Worm (Caenorhabditis elegans): Measurements from ENCODE around the gene R07E3.1.

The R07E3.1 gene

ce11 chrX:10340986-10341385, at the start of gene R07E3.1:
R07E3.1 (minus strand) TSS chrX:10341161.
- TF ChIP-seq lsy-2 (tag; optimal IDR thresholded peaks at IDR 0.05) (no peak), mdl-1 (tag; optimal IDR thresholded peaks at IDR 0.05) (no peak), egl-27 (tag; optimal IDR thresholded peaks at IDR 0.05) (no peak), spr-3 (GFP tag; optimal IDR thresholded peaks at IDR 0.05) (no peak), dmd-8 (GFP tag; IDR thresholded peaks at IDR 0.05) (no peak), ceh-32 (tag; optimal IDR thresholded peaks at IDR 0.05; ENCODE audit: poor library complexity) (no peak), hlh-30 (tag; optimal IDR thresholded peaks at IDR 0.05; ENCODE audit: insufficient read depth) (peak; percentile 43), madf-9 (GFP tag; conservative IDR thresholded peaks at IDR 0.05) (no peak), ZK546.5 (tag; optimal IDR thresholded peaks at IDR 0.05) (no peak), arid-1 (GFP tag; conservative IDR thresholded peaks at IDR 0.05) (no peak), ceh-62 (tag; optimal IDR thresholded peaks at IDR 0.05) (no peak), mes-2 (tag; optimal IDR thresholded peaks at IDR 0.05; ENCODE audit: poor library complexity, severe bottlenecking) (no peak), nhr-102 (tag; optimal IDR thresholded peaks at IDR 0.05) (no peak), ZK337.2 (GFP tag; IDR thresholded peaks at IDR 0.05) (no peak), R02D3.7 (tag; optimal IDR thresholded peaks at IDR 0.05) (no peak), tag-97 (GFP tag; IDR thresholded peaks at IDR 0.05) (no peak), set-16 (GFP tag; IDR thresholded peaks at IDR 0.05) (no peak), zip-11 (GFP tag; IDR thresholded peaks at IDR 0.05) (no peak), skn-1 (tag; optimal IDR thresholded peaks at IDR 0.05) (no peak), nhr-41 (GFP tag; IDR thresholded peaks at IDR 0.05) (no peak), rbr-2 (tag; optimal IDR thresholded peaks at IDR 0.05) (no peak), attf-4 (tag; optimal IDR thresholded peaks at IDR 0.05) (no peak), madf-5 (GFP tag; IDR thresholded peaks at IDR 0.05) (no peak), ces-1 (GFP tag; optimal IDR thresholded peaks at IDR 0.05) (no peak), nhr-10 (tag; optimal IDR thresholded peaks at IDR 0.05) (no peak), pqm-1 (tag; optimal IDR thresholded peaks at IDR 0.05) (peak; percentile 49), ztf-7 (tag; optimal IDR thresholded peaks at IDR 0.05) (peak; percentile 69), nhr-28 (tag; optimal IDR thresholded peaks at IDR 0.05) (peak; percentile 53), D1046.2 (GFP tag; IDR thresholded peaks at IDR 0.05) (no peak), dve-1 (tag; optimal IDR thresholded peaks at IDR 0.05; ENCODE audit: insufficient read depth) (peak; percentile 71), hlh-11 (tag; optimal IDR thresholded peaks at IDR 0.05) (peak; percentile 49), pha-4 (GFP tag; IDR thresholded peaks at IDR 0.05) (no peak), pha-4 (tag; optimal IDR thresholded peaks at IDR 0.05) (no peak), aly-2 (tag; optimal IDR thresholded peaks at IDR 0.05) (no peak), lin-15B (tag; optimal IDR thresholded peaks at IDR 0.05) (no peak), nhr-42 (GFP tag; IDR thresholded peaks at IDR 0.05) (no peak), nhr-76 (tag; optimal IDR thresholded peaks at IDR 0.05) (no peak), dmd-6 (GFP tag; IDR thresholded peaks at IDR 0.05) (peak; percentile 57), T26A8.4 (GFP tag; IDR thresholded peaks at IDR 0.05) (no peak), nhr-111 (GFP tag; optimal IDR thresholded peaks at IDR 0.05) (no peak), F37D6.2 (tag; optimal IDR thresholded peaks at IDR 0.05) (no peak), F26F4.8 (GFP tag; conservative IDR thresholded peaks at IDR 0.05) (no peak), egl-43 (GFP tag; IDR thresholded peaks at IDR 0.05) (no peak), zfp-2 (tag; optimal IDR thresholded peaks at IDR 0.05) (no peak), daf-16 (GFP tag; optimal IDR thresholded peaks at IDR 0.05) (no peak), daf-16 (tag; optimal IDR thresholded peaks at IDR 0.05) (peak; percentile 88), Y105C5A.15 (GFP tag; IDR thresholded peaks at IDR 0.05) (no peak), nhr-25 (tag; optimal IDR thresholded peaks at IDR 0.05; ENCODE audit: borderline replicate concordance, insufficient read depth) (no peak), vab-7 (GFP tag; IDR thresholded peaks at IDR 0.05) (no peak), mxl-2 (GFP tag; conservative IDR thresholded peaks at IDR 0.05) (no peak), F49E8.2 (tag; optimal IDR thresholded peaks at IDR 0.05; ENCODE audit: borderline replicate concordance) (no peak), saeg-2 (GFP tag; IDR thresholded peaks at IDR 0.05) (no peak)
